Fruit fly (Drosophila melanogaster) whole organism, embryonic: ENCODE measurements around the gene CG13124.
A peak's percentile ranks its signal among the peaks of the same experiment; 100 is the strongest.

Experiments
- Atf-2 ChIP-seq: fragments of 200-800 bp; sonication (Bioruptor generic); optimal IDR thresholded peaks from 2 replicates; lab custom pipeline; 2016; ENCODE audit warnings: missing biosample characterization, missing genetic modification characterization
- CG2199 ChIP-seq: fragments of 200-800 bp; sonication (Bioruptor generic); IDR thresholded peaks from 3 replicates; pipeline ENCODE4 v1.3.6; 2022; ENCODE audit warnings: missing biosample characterization, missing genetic modification characterization
- CG6254 ChIP-seq: fragments of 200-800 bp; sonication (Bioruptor generic); optimal IDR thresholded peaks from 3 replicates; lab custom pipeline; 2017; ENCODE audit warnings: mild to moderate bottlenecking, missing biosample characterization, missing genetic modification reagents, missing genetic modification characterization
- CG6813 ChIP-seq: fragments of 200-800 bp; sonication (Bioruptor generic); optimal IDR thresholded peaks from 2 replicates; lab custom pipeline; 2017; ENCODE audit warnings: missing biosample characterization, missing genetic modification characterization, mild to moderate bottlenecking, moderate library complexity, missing genetic modification reagents
- CkIIα-i1 ChIP-seq: fragments of 200-800 bp; sonication (Bioruptor generic); IDR thresholded peaks from 2 replicates; pipeline ENCODE4 v1.3.6; 2022; ENCODE audit warnings: missing biosample characterization, missing genetic modification characterization
- CoRest ChIP-seq: fragments of 200-800 bp; sonication (Bioruptor generic); optimal IDR thresholded peaks from 3 replicates; lab custom pipeline; 2018; ENCODE audit warnings: missing biosample characterization, mild to moderate bottlenecking, missing genetic modification characterization, moderate library complexity
- Ets97D ChIP-seq: fragments of 200-800 bp; sonication (Bioruptor generic); optimal IDR thresholded peaks from 3 replicates; lab custom pipeline; 2016; ENCODE audit warnings: missing biosample characterization, missing genetic modification characterization
- ci ChIP-seq: fragments of 200-800 bp; sonication (Bioruptor generic); IDR thresholded peaks from 3 replicates; pipeline ENCODE4 v1.3.6; 2022; ENCODE audit warnings: missing biosample characterization, missing genetic modification characterization
- pros ChIP-seq: fragments of 200-800 bp; sonication (Bioruptor generic); optimal IDR thresholded peaks from 3 replicates; lab custom pipeline; 2019; ENCODE audit warnings: missing biosample characterization, mild to moderate bottlenecking, missing genetic modification characterization, moderate library complexity

DNA sequence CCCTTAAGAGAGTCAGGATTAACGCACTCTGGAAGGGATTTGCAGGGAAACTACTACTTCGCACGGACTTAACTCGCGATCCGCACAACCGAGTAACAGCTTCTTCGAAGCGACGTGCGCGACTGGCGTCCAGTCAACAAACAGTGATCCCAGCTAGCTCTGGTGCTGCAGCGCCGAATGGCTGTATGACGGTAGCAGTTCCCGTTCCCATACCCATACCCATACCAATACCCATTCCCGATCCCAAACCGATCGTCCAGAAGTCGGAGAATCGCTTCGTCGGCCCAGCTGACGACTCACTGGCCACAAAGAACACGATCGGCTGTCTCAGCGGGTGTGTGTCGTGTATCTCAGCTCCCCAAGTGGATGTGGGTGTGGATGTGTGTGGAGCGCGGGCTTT lies 38.8 kb upstream of the CG13124 start, which contains the start of gene CG5853:
- TF ChIP-seq CG6813 (GFP tag; lab: Kevin White, UChicago) = no peak
- TF ChIP-seq Ets97D = no peak
- TF ChIP-seq Atf-2 = no peak
- TF ChIP-seq CG6254 (GFP tag; lab: Kevin White, UChicago) = no peak
- TF ChIP-seq pros (GFP tag; lab: Kevin White, UChicago) = no peak
- TF ChIP-seq CG2199 (GFP tag; lab: Robert Waterston, UW) = no peak
- peak; percentile 62 for TF ChIP-seq ci (GFP tag; lab: Robert Waterston, UW)
- no peak for TF ChIP-seq CkIIα-i1 (GFP tag; lab: Robert Waterston, UW)
- TF ChIP-seq CoRest (tag; lab: Kevin White, UChicago) = no peak
